Fruit fly (Drosophila melanogaster): ENCODE results near the gene CG2889.

DNA sequence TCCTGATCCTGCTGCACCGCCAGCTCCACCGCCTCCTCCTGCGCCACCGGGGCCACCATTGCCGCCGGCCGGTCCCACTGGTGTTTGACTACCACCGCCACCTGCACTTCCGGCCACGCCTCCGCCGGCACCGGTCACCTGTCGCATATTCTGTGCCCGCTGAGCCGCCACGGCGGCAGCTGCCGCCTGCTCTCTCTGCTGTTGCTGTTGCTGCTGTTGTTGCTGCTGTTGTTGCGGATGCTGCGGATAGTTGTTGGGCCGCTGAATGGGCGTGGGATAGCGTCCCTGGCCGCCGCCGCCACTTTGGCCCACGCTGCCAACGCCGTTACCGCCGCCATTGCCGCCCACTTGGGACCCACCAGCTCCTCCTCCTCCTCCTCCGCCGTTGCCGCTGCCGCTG is 9.2 kb upstream of the CG2889 start:
- TF ChIP-seq Dll (optimal IDR thresholded peaks at IDR 0.05) = no peak
- TF ChIP-seq psq (optimal IDR thresholded peaks at IDR 0.05) = no peak
- no peak for TF ChIP-seq pan (optimal IDR thresholded peaks at IDR 0.05)
- TF ChIP-seq EcR (GFP tag; optimal IDR thresholded peaks at IDR 0.05) = no peak
